Fruit fly (Drosophila melanogaster): ENCODE measurements around the gene CG32264.

CG32264 gene

DNA sequence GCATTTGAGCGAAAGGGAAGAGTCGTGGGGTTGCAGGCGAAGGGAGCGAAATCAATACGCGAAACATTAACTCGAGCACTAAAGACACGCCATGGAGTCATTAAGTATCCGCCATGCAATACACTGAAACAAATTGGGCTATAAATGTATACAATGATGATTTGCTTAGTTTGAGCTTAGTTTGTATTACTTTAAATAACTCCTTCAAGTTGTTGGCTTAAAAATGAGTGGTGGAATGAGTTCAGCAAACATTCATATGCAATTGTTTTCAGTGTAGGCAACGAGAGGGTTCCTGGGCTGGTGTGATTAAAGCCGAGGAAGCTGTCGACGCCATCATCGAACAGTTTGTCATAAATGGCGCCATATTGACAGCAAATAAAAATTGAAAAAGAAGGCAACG, 8.6 kb downstream of the CG32264 start (continued):
- TF ChIP-seq vvl (GFP tag; IDR thresholded peaks at IDR 0.05) (peak; percentile 45; the same call in 1 of the 2 replicates), gem (tag; optimal IDR thresholded peaks at IDR 0.05) (peak; percentile 22), Hr51 (GFP tag; optimal IDR thresholded peaks at IDR 0.05) (peak in 1 of 2 experiments; percentile 15), unpg (GFP tag; optimal IDR thresholded peaks at IDR 0.05) (peak; percentile 1), zfh2 (GFP tag; optimal IDR thresholded peaks at IDR 0.05) (no peak), Xbp1 (GFP tag; optimal IDR thresholded peaks at IDR 0.05) (peak; percentile 11), dmrt99B (tag; optimal IDR thresholded peaks at IDR 0.05) (peak; percentile 2), Abd-B (GFP tag; optimal IDR thresholded peaks at IDR 0.05) (peak; percentile 9), Ets65A (GFP tag) (peak; percentile 91), sob (GFP tag; IDR thresholded peaks at IDR 0.05) (0 out of 2 replicates have a peak, but pooled peaks have one; percentile 24), grau (tag; optimal IDR thresholded peaks at IDR 0.05) (peak; percentile 9), Blimp-1 (GFP tag; optimal IDR thresholded peaks at IDR 0.05) (peak; percentile 1), dysf (GFP tag; IDR thresholded peaks at IDR 0.05) (no peak), ham (GFP tag; IDR thresholded peaks at IDR 0.05) (no peak), Gsc (GFP tag; IDR thresholded peaks at IDR 0.05) (no peak), CG11723 (GFP tag; optimal IDR thresholded peaks at IDR 0.05) (no peak), ranshi (GFP tag; IDR thresholded peaks at IDR 0.05) (no peak), CG3163 (GFP tag; optimal IDR thresholded peaks at IDR 0.05) (no peak), CG7357 (GFP tag; IDR thresholded peaks at IDR 0.05) (no peak), NfI (GFP tag; optimal IDR thresholded peaks at IDR 0.05) (peak; percentile 18), hbn (GFP tag; IDR thresholded peaks at IDR 0.05; ENCODE audit: partially characterized antibody) (no peak), Oli (tag; optimal IDR thresholded peaks at IDR 0.05) (peak; percentile 6), Jarid2 (GFP tag; optimal IDR thresholded peaks at IDR 0.05) (no peak), Dad (GFP tag; optimal IDR thresholded peaks at IDR 0.05) (no peak), bsh (GFP tag; optimal IDR thresholded peaks at IDR 0.05) (peak in 1 of 2 experiments; percentile 11), onecut (GFP tag; IDR thresholded peaks at IDR 0.05) (peak; percentile 18; the same call in 1 of the 2 replicates), Xrp1 (GFP tag; IDR thresholded peaks at IDR 0.05) (peak; percentile 16; the same call in 1 of the 2 replicates), Hand (GFP tag; optimal IDR thresholded peaks at IDR 0.05) (no peak), CG18599 (GFP tag; optimal IDR thresholded peaks at IDR 0.05) (peak; percentile 3), br (optimal IDR thresholded peaks at IDR 0.05) (no peak), esg (GFP tag; conservative IDR thresholded peaks at IDR 0.05) (no peak), slp2 (GFP tag; optimal IDR thresholded peaks at IDR 0.05) (no peak), Vsx1 (GFP tag; optimal IDR thresholded peaks at IDR 0.05) (no peak), CG30403 (GFP tag; optimal IDR thresholded peaks at IDR 0.05) (peak; percentile 17), row (GFP tag; IDR thresholded peaks at IDR 0.05) (0 out of 3 replicates have a peak, but pooled peaks have one; percentile 18), MBD-R2 (GFP tag; IDR thresholded peaks at IDR 0.05) (no peak), MESR4 (GFP tag; optimal IDR thresholded peaks at IDR 0.05) (no peak), PHDP (tag; optimal IDR thresholded peaks at IDR 0.05) (peak; percentile 11)

DNA sequence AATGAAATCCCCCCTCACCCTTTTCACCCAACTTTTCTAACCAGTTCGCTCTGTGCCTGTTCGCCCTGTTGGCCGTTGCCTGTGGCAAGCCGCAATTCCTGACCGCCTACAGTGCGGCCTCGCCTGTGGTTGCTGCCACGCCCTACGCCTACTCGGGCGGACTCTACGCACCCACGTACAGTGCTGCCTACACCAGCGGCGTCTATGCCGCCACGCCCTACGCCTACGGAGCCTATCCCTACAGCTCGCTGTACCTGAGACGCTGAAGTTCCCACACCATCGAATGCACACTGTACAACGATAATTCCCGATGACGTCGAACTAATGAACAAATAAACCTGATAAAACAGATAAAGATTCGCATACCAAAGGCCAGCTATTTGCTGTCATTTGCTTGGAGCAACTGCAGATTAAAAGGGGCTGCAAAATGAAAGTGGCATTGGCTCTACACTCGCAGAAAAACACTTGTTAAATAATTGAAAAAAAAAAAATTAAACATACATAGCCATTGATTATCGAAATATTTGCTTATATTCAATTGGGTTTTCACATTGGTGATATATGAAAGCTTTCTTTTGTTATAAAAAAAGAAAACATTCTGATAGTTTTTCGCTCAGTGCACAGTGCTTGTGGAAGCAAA, 15.1 kb downstream of the CG32264 start:
- TF ChIP-seq CG11456 (GFP tag; IDR thresholded peaks at IDR 0.05) = peak; percentile 58; the same call in 1 of the 3 replicates
- no peak for TF ChIP-seq CG8290 (GFP tag; optimal IDR thresholded peaks at IDR 0.05)
- no peak for TF ChIP-seq CG8290 (tag; optimal IDR thresholded peaks at IDR 0.05)
- no peak for TF ChIP-seq CG10274 (GFP tag; optimal IDR thresholded peaks at IDR 0.05)
- no peak for TF ChIP-seq CG1603 (tag; optimal IDR thresholded peaks at IDR 0.05)
- TF ChIP-seq Nf-YA (GFP tag; IDR thresholded peaks at IDR 0.05) = 0 out of 2 replicates have a peak, but pooled peaks have one; percentile 25
- no peak for TF ChIP-seq H15 (GFP tag; IDR thresholded peaks at IDR 0.05)
- TF ChIP-seq dm (GFP tag; optimal IDR thresholded peaks at IDR 0.05) = no peak
- no peak for TF ChIP-seq Hey (tag; optimal IDR thresholded peaks at IDR 0.05)
- TF ChIP-seq Xbp1 (GFP tag; optimal IDR thresholded peaks at IDR 0.05) = no peak
- TF ChIP-seq gem (tag; optimal IDR thresholded peaks at IDR 0.05) = peak; percentile 50
- TF ChIP-seq zfh1 (GFP tag; IDR thresholded peaks at IDR 0.05) = peak; percentile 54; the same call in 1 of the 3 replicates
- no peak for TF ChIP-seq CG3281 (GFP tag; optimal IDR thresholded peaks at IDR 0.05)
- TF ChIP-seq CG6683 (GFP tag; optimal IDR thresholded peaks at IDR 0.05) = no peak
- no peak for TF ChIP-seq klu (GFP tag; IDR thresholded peaks at IDR 0.05)
